Worm (Caenorhabditis elegans) whole organism, late embryonic: ENCODE results near the gene ZK652.8.

Experiments used
- ama-1 ChIP-seq: fragments of 150-350 bp; optimal IDR thresholded peaks from 2 replicates; lab custom pipeline; 2014
- fkh-10 ChIP-seq: fragments of 150-350 bp; optimal IDR thresholded peaks from 2 replicates; lab custom pipeline; 2014; ENCODE audit warnings: missing biosample characterization, missing genetic modification reagents, missing genetic modification characterization
- pax-1 ChIP-seq: fragments of 150-350 bp; optimal IDR thresholded peaks from 2 replicates; lab custom pipeline; 2014; ENCODE audit warnings: missing biosample characterization, missing genetic modification characterization
- sox-2 ChIP-seq: fragments of 200-800 bp; sonication (Bioruptor generic); IDR thresholded peaks from 2 replicates; pipeline ENCODE4 v1.3.6; 2022; ENCODE audit warnings: missing genetic modification reagents, missing genetic modification characterization, missing compliant biosample characterization

- TF ChIP-seq ama-1 (no peak), sox-2 (GFP tag; lab: Robert Waterston, UW) (no peak), fkh-10 (GFP tag; lab: Kevin White, UChicago) (no peak), pax-1 (tag; lab: Kevin White, UChicago) (no peak)
Observed at ce11 chrIII:7792209-7792608, 51.2 kb downstream of the ZK652.8 start.
